Worm (Caenorhabditis elegans) whole organism, young adult: ENCODE results near the gene marg-1.

ENCODE experiments used
- B0019.2 ChIP-seq: fragments of 200-800 bp; sonication (Bioruptor generic); conservative IDR thresholded peaks from 2 replicates; pipeline ENCODE4 v1.3.6; 2022; ENCODE audit warnings: missing genetic modification reagents, missing genetic modification characterization, missing compliant biosample characterization
- B0336.3 ChIP-seq: fragments of 200-800 bp; sonication (Bioruptor generic); IDR thresholded peaks from 2 replicates; pipeline ENCODE4 v1.3.6; 2022; ENCODE audit warnings: missing genetic modification characterization, missing compliant biosample characterization
- F22D6.2 ChIP-seq: sonication (generic microtip); optimal IDR thresholded peaks from 2 replicates; lab custom pipeline; 2016; ENCODE audit warnings: mild to moderate bottlenecking, missing genetic modification characterization, missing compliant biosample characterization
- F49E8.2 ChIP-seq: sonication (generic microtip); optimal IDR thresholded peaks from 3 replicates; lab custom pipeline; 2017; ENCODE audit warnings: missing genetic modification characterization, mild to moderate bottlenecking, missing compliant biosample characterization, antibody characterized with exemption, moderate library complexity; ENCODE audit not compliant: insufficient read depth
- F57A8.1 ChIP-seq: fragments of 200-800 bp; sonication (Bioruptor generic); optimal IDR thresholded peaks from 2 replicates; lab custom pipeline; 2018; ENCODE audit warnings: mild to moderate bottlenecking, missing genetic modification characterization, moderate library complexity, missing compliant biosample characterization
- Y95B8A.8 ChIP-seq: fragments of 200-800 bp; sonication (Bioruptor generic); IDR thresholded peaks from 2 replicates; pipeline ENCODE4 v1.3.6; 2022; ENCODE audit warnings: missing genetic modification reagents, missing genetic modification characterization, missing compliant biosample characterization
- ZK185.1 ChIP-seq: sonication (generic microtip); optimal IDR thresholded peaks from 2 replicates; lab custom pipeline; 2016; ENCODE audit warnings: mild to moderate bottlenecking, missing genetic modification characterization, missing compliant biosample characterization; ENCODE audit not compliant: poor library complexity, severe bottlenecking
- aptf-2 ChIP-seq: fragments of 200-800 bp; sonication (Bioruptor generic); conservative IDR thresholded peaks from 2 replicates; pipeline ENCODE4 v1.3.6; 2022; ENCODE audit warnings: missing genetic modification reagents, missing genetic modification characterization, missing compliant biosample characterization
- ccch-3 ChIP-seq: fragments of 200-800 bp; sonication (Bioruptor generic); optimal IDR thresholded peaks from 2 replicates; lab custom pipeline; 2018; ENCODE audit warnings: mild to moderate bottlenecking, missing genetic modification characterization, missing compliant biosample characterization
- cebp-1 ChIP-seq, 2 experiments: fragments of 200-800 bp in 1 of 2; sonication (Bioruptor generic) in 1 of 2; sonication (generic microtip) in 1 of 2; IDR thresholded peaks in 1 of 2; optimal IDR thresholded peaks in 1 of 2; 2 replicates each; pipeline versions ENCODE4 v1.3.6 to Lab custom; 2017 to 2022; ENCODE audit warnings: missing compliant biosample characterization in 2 of 2, missing genetic modification characterization in 2 of 2, mild to moderate bottlenecking in 1 of 2, missing genetic modification reagents in 1 of 2, moderate library complexity in 1 of 2
- ceh-27 ChIP-seq: fragments of 200-800 bp; sonication (Bioruptor generic); optimal IDR thresholded peaks from 2 replicates; lab custom pipeline; 2018; ENCODE audit warnings: mild to moderate bottlenecking, missing genetic modification characterization, moderate library complexity, missing compliant biosample characterization
- die-1 ChIP-seq: sonication (generic microtip); optimal IDR thresholded peaks from 2 replicates; lab custom pipeline; 2016; ENCODE audit warnings: missing genotype, mild to moderate bottlenecking, missing genetic modification characterization, missing compliant biosample characterization
- dox-1 ChIP-seq: fragments of 200-800 bp; sonication (Bioruptor generic); IDR thresholded peaks from 2 replicates; pipeline ENCODE4 v1.3.6; 2022; ENCODE audit warnings: missing genetic modification reagents, missing genetic modification characterization, missing compliant biosample characterization
- dpff-1 ChIP-seq: sonication (generic microtip); optimal IDR thresholded peaks from 2 replicates; lab custom pipeline; 2017; ENCODE audit warnings: mild to moderate bottlenecking, missing genetic modification characterization, missing compliant biosample characterization
- dpl-1 ChIP-seq: fragments of 150-350 bp; optimal IDR thresholded peaks from 2 replicates; lab custom pipeline; 2014; ENCODE audit warnings: missing biosample characterization, missing genetic modification reagents, missing genetic modification characterization
- efl-1 ChIP-seq: fragments of 150-350 bp; optimal IDR thresholded peaks from 2 replicates; lab custom pipeline; 2014; ENCODE audit warnings: missing biosample characterization, missing genetic modification reagents, missing genetic modification characterization
- fkh-3 ChIP-seq: sonication (generic microtip); optimal IDR thresholded peaks from 2 replicates; lab custom pipeline; 2016; ENCODE audit warnings: mild to moderate bottlenecking, missing genetic modification characterization, missing compliant biosample characterization
- gei-17 ChIP-seq: fragments of 200-800 bp; sonication (Bioruptor generic); optimal IDR thresholded peaks from 2 replicates; lab custom pipeline; 2018; ENCODE audit warnings: mild to moderate bottlenecking, missing genetic modification characterization, missing compliant biosample characterization
- hmg-20 ChIP-seq: fragments of 200-800 bp; sonication (Bioruptor generic); IDR thresholded peaks from 2 replicates; pipeline ENCODE4 v1.3.6; 2022; ENCODE audit warnings: missing genetic modification reagents, missing genetic modification characterization, missing compliant biosample characterization
- hrde-1 ChIP-seq: sonication (generic microtip); optimal IDR thresholded peaks from 2 replicates; lab custom pipeline; 2016; ENCODE audit warnings: missing genetic modification characterization, mild to moderate bottlenecking, missing compliant biosample characterization, moderate library complexity, missing genotype, missing genetic modification reagents, borderline replicate concordance
- lag-1 ChIP-seq: fragments of 200-800 bp; sonication (Bioruptor generic); IDR thresholded peaks from 2 replicates; pipeline ENCODE4 v1.3.6; 2022; ENCODE audit warnings: missing genetic modification reagents, missing genetic modification characterization, missing compliant biosample characterization
- lin-26 ChIP-seq: fragments of 200-800 bp; sonication (Bioruptor generic); IDR thresholded peaks from 2 replicates; pipeline ENCODE4 v1.3.6; 2022; ENCODE audit warnings: missing genetic modification reagents, missing genetic modification characterization, missing compliant biosample characterization
- lin-40 ChIP-seq: sonication (generic microtip); optimal IDR thresholded peaks from 2 replicates; lab custom pipeline; 2016; ENCODE audit warnings: missing genetic modification characterization, mild to moderate bottlenecking, missing compliant biosample characterization, missing genotype, missing genetic modification reagents
- madf-10 ChIP-seq: sonication (generic microtip); optimal IDR thresholded peaks from 2 replicates; lab custom pipeline; 2016; ENCODE audit warnings: mild to moderate bottlenecking, missing genetic modification characterization, missing compliant biosample characterization
- nfya-1 ChIP-seq: sonication (generic microtip); optimal IDR thresholded peaks from 2 replicates; lab custom pipeline; 2017; ENCODE audit warnings: antibody characterized with exemption, missing compliant biosample characterization, missing genetic modification characterization, borderline replicate concordance; ENCODE audit not compliant: insufficient read depth
- nhr-80 ChIP-seq: sonication (generic microtip); optimal IDR thresholded peaks from 2 replicates; lab custom pipeline; 2016; ENCODE audit warnings: missing genetic modification characterization, missing compliant biosample characterization
- pbrm-1 ChIP-seq: fragments of 200-800 bp; sonication (Bioruptor generic); IDR thresholded peaks from 2 replicates; pipeline ENCODE4 v1.3.6; 2022; ENCODE audit warnings: missing genetic modification reagents, missing genetic modification characterization, missing compliant biosample characterization
- snpc-3.4 ChIP-seq: sonication (generic microtip); optimal IDR thresholded peaks from 2 replicates; lab custom pipeline; 2017; ENCODE audit warnings: missing genetic modification characterization, mild to moderate bottlenecking, missing compliant biosample characterization, antibody characterized with exemption, moderate library complexity, missing genotype, missing genetic modification reagents
- somi-1 ChIP-seq: fragments of 200-800 bp; sonication (Bioruptor generic); optimal IDR thresholded peaks from 2 replicates; lab custom pipeline; 2018; ENCODE audit warnings: mild to moderate bottlenecking, missing genetic modification characterization, missing compliant biosample characterization
- xnd-1 ChIP-seq: sonication (generic microtip); optimal IDR thresholded peaks from 2 replicates; lab custom pipeline; 2016; ENCODE audit warnings: missing genotype, missing genetic modification reagents, missing genetic modification characterization, missing compliant biosample characterization
- ztf-26 ChIP-seq: sonication (generic microtip); optimal IDR thresholded peaks from 2 replicates; lab custom pipeline; 2017; ENCODE audit warnings: missing genetic modification characterization, missing compliant biosample characterization
- ztf-28 ChIP-seq: fragments of 200-800 bp; sonication (Bioruptor generic); IDR thresholded peaks from 2 replicates; pipeline ENCODE4 v1.3.6; 2022; ENCODE audit warnings: missing genetic modification reagents, missing genetic modification characterization, missing compliant biosample characterization

marg-1 gene

ce11 chrX:3827311-3827710 lies 46.4 kb upstream of the marg-1 start:
- no peak for TF ChIP-seq madf-10 (tag; lab: Kevin White, UChicago)
- TF ChIP-seq die-1 (tag; lab: Kevin White, UChicago): no peak
- TF ChIP-seq F57A8.1 (GFP tag; lab: Kevin White, UChicago): no peak
- TF ChIP-seq ztf-26 (tag; lab: Kevin White, UChicago): no peak
- no peak for TF ChIP-seq ccch-3 (GFP tag; lab: Kevin White, UChicago)
- no peak for TF ChIP-seq dox-1 (GFP tag; lab: Robert Waterston, UW)
- TF ChIP-seq ztf-28 (GFP tag; lab: Robert Waterston, UW): no peak
- no peak for TF ChIP-seq cebp-1 (GFP tag; IDR thresholded peaks at IDR 0.05; lab: Robert Waterston, UW)
- no peak for TF ChIP-seq cebp-1 (tag; optimal IDR thresholded peaks at IDR 0.05; lab: Kevin White, UChicago)
- TF ChIP-seq efl-1 (GFP tag; lab: Kevin White, UChicago): no peak
- no peak for TF ChIP-seq pbrm-1
- TF ChIP-seq xnd-1 (tag; lab: Kevin White, UChicago): no peak
- no peak for TF ChIP-seq gei-17
- no peak for TF ChIP-seq hrde-1
- no peak for TF ChIP-seq lin-40 (tag; lab: Kevin White, UChicago)
- no peak for TF ChIP-seq B0019.2 (GFP tag; lab: Robert Waterston, UW)

- TF ChIP-seq somi-1 (GFP tag; lab: Kevin White, UChicago) (no peak), Y95B8A.8 (no peak), B0336.3 (GFP tag; lab: Robert Waterston, UW) (no peak)
- TF ChIP-seq, all 124 proteins: peak for 0
These were observed 45.9 kb upstream of the marg-1 start, which contains the start of gene fkh-9 for ce11 chrX:3826863-3827262. TSS of gene fkh-9 (minus strand) at chrX:3826963.

- TF ChIP-seq lag-1 (GFP tag; lab: Robert Waterston, UW): no peak
- no peak for TF ChIP-seq dpff-1 (tag; lab: Kevin White, UChicago)
- no peak for TF ChIP-seq hmg-20
- no peak for TF ChIP-seq fkh-3
- TF ChIP-seq F49E8.2 (tag; lab: Kevin White, UChicago): no peak
- no peak for TF ChIP-seq dpl-1
- no peak for TF ChIP-seq lin-26 (GFP tag; lab: Robert Waterston, UW)
- no peak for TF ChIP-seq F22D6.2 (tag; lab: Kevin White, UChicago)
- no peak for TF ChIP-seq snpc-3.4
- no peak for TF ChIP-seq aptf-2 (GFP tag; lab: Robert Waterston, UW)
- no peak for TF ChIP-seq ZK185.1
These were observed 45.2 kb upstream of the marg-1 start for ce11 chrX:3826172-3826571.

- TF ChIP-seq nfya-1 (tag; lab: Kevin White, UChicago) (no peak), fkh-3 (no peak), ceh-27 (no peak), nhr-80 (tag; lab: Kevin White, UChicago) (peak; percentile 52)
These were observed 44.2 kb upstream of the marg-1 start for ce11 chrX:3824907-3825689.
